Fruit fly (Drosophila melanogaster): Measurements from ENCODE around the gene exd.

The exd gene

dm6 chrX:15974125-15974524, 18.1 kb upstream of the exd start, which contains the start of gene Or13a:
Gene Or13a (plus strand): TSS chrX:15974425.
- TF ChIP-seq crp (GFP tag; optimal IDR thresholded peaks at IDR 0.05) (no peak), Chrac-16 (GFP tag; optimal IDR thresholded peaks at IDR 0.05) (no peak), Aef1 (GFP tag; IDR thresholded peaks at IDR 0.05) (no peak), tup (GFP tag; optimal IDR thresholded peaks at IDR 0.05) (no peak), Awh (GFP tag; IDR thresholded peaks at IDR 0.05) (no peak), vfl (GFP tag; optimal IDR thresholded peaks at IDR 0.05) (no peak), CG7271 (tag; optimal IDR thresholded peaks at IDR 0.05) (no peak), Bdp1 (GFP tag; optimal IDR thresholded peaks at IDR 0.05) (no peak), Optix (GFP tag; IDR thresholded peaks at IDR 0.05) (no peak), Dp (GFP tag; optimal IDR thresholded peaks at IDR 0.05) (no peak), Adf1 (GFP tag; IDR thresholded peaks at IDR 0.05) (no peak), CoRest (tag; optimal IDR thresholded peaks at IDR 0.05) (no peak), NC2α (GFP tag; optimal IDR thresholded peaks at IDR 0.05) (no peak)

- TF ChIP-seq NFAT (GFP tag; IDR thresholded peaks at IDR 0.05): no peak
- no peak for TF ChIP-seq odd (GFP tag; optimal IDR thresholded peaks at IDR 0.05)
- no peak for TF ChIP-seq Drgx (GFP tag; IDR thresholded peaks at IDR 0.05)
- no peak for TF ChIP-seq Stat92E (GFP tag; optimal IDR thresholded peaks at IDR 0.05)
- no peak for TF ChIP-seq twi (tag; optimal IDR thresholded peaks at IDR 0.05)
- no peak for TF ChIP-seq psq (GFP tag; optimal IDR thresholded peaks at IDR 0.05)
- TF ChIP-seq CG2678 (tag; optimal IDR thresholded peaks at IDR 0.05): no peak
- no peak for TF ChIP-seq bigmax (GFP tag; optimal IDR thresholded peaks at IDR 0.05)
- TF ChIP-seq Neu2 (GFP tag; optimal IDR thresholded peaks at IDR 0.05; ENCODE audit: borderline replicate concordance): no peak
- no peak for TF ChIP-seq Doc3 (GFP tag; IDR thresholded peaks at IDR 0.05; ENCODE audit: partially characterized antibody)
- no peak for TF ChIP-seq rib (GFP tag; IDR thresholded peaks at IDR 0.05)
- TF ChIP-seq gro (GFP tag; optimal IDR thresholded peaks at IDR 0.05): no peak
- no peak for TF ChIP-seq Hr39 (optimal IDR thresholded peaks at IDR 0.05)
- TF ChIP-seq grn (GFP tag; optimal IDR thresholded peaks at IDR 0.05): no peak
- no peak for TF ChIP-seq hb (GFP tag; IDR thresholded peaks at IDR 0.05; ENCODE audit: partially characterized antibody)
- TF ChIP-seq CG10274 (GFP tag; optimal IDR thresholded peaks at IDR 0.05): no peak
- no peak for TF ChIP-seq zf30C (GFP tag; optimal IDR thresholded peaks at IDR 0.05)
- no peak for TF ChIP-seq lola (GFP tag; optimal IDR thresholded peaks at IDR 0.05)
- TF ChIP-seq CG7928 (GFP tag; optimal IDR thresholded peaks at IDR 0.05): no peak
- no peak for TF ChIP-seq CG8388 (GFP tag; optimal IDR thresholded peaks at IDR 0.05)
Measured at dm6 chrX:15976568-15976967, 15.7 kb upstream of the exd start, which contains the start of gene CG42766. Gene CG42766 (plus strand): TSS chrX:15976868.

dm6 chrX:15982844-15983243, 9.4 kb upstream of the exd start, which contains the start of gene Cep164:
Gene Cep164 (minus strand): TSS chrX:15982944.
- peak; percentile 42; the same call in 1 of the 2 replicates for TF ChIP-seq ssp (GFP tag; IDR thresholded peaks at IDR 0.05)
- no peak for TF ChIP-seq scrt (GFP tag; optimal IDR thresholded peaks at IDR 0.05)
- TF ChIP-seq gfzf (GFP tag; optimal IDR thresholded peaks at IDR 0.05): peak; percentile 6
- peak; percentile 55 for TF ChIP-seq CG17802 (tag; optimal IDR thresholded peaks at IDR 0.05)
- TF ChIP-seq Bdp1 (GFP tag; optimal IDR thresholded peaks at IDR 0.05): no peak
- peak; percentile 15 for TF ChIP-seq pzg (GFP tag; optimal IDR thresholded peaks at IDR 0.05)
- peak; percentile 22 for TF ChIP-seq Deaf1 (tag; optimal IDR thresholded peaks at IDR 0.05)
- peak; percentile 6 for TF ChIP-seq nom (GFP tag; optimal IDR thresholded peaks at IDR 0.05)

Data from whole organism, embryonic.